Fruit fly (Drosophila melanogaster): ENCODE data around the gene CG42557.

Gene CG42557

dm6 chr3R:29903775-29904356, 29.2 kb upstream of the CG42557 start, which contains the start of gene CG15517 (continued):
- TF ChIP-seq CG2202 (tag; optimal IDR thresholded peaks at IDR 0.05): no peak
- TF ChIP-seq CG4617 (GFP tag; optimal IDR thresholded peaks at IDR 0.05; ENCODE audit: borderline replicate concordance): no peak
- TF ChIP-seq D (optimal IDR thresholded peaks at IDR 0.05): no peak
- no peak for TF ChIP-seq D (GFP tag; optimal IDR thresholded peaks at IDR 0.05)
- no peak for TF ChIP-seq ham (GFP tag; IDR thresholded peaks at IDR 0.05)
- TF ChIP-seq tx (GFP tag; optimal IDR thresholded peaks at IDR 0.05): no peak
- TF ChIP-seq CG8290 (GFP tag; optimal IDR thresholded peaks at IDR 0.05): no peak
- TF ChIP-seq CG8290 (tag; optimal IDR thresholded peaks at IDR 0.05): no peak
- 0 out of 2 replicates have a peak, but pooled peaks have one; percentile 6 for TF ChIP-seq CG31224 (GFP tag; IDR thresholded peaks at IDR 0.05)
- TF ChIP-seq zen2 (GFP tag; IDR thresholded peaks at IDR 0.05; ENCODE audit: partially characterized antibody): no peak
- no peak for TF ChIP-seq CG11723 (GFP tag; optimal IDR thresholded peaks at IDR 0.05)
- TF ChIP-seq CG10274 (GFP tag; optimal IDR thresholded peaks at IDR 0.05): no peak
- TF ChIP-seq Spps (tag; optimal IDR thresholded peaks at IDR 0.05): no peak
- TF ChIP-seq CG2120 (GFP tag; optimal IDR thresholded peaks at IDR 0.05): peak; percentile 12
- peak; percentile 15 for TF ChIP-seq CG2678 (tag; optimal IDR thresholded peaks at IDR 0.05)
- TF ChIP-seq CG13894 (tag; optimal IDR thresholded peaks at IDR 0.05): peak; percentile 3
- TF ChIP-seq CG10209 (GFP tag; optimal IDR thresholded peaks at IDR 0.05): no peak
- no peak for TF ChIP-seq CG17802 (tag; optimal IDR thresholded peaks at IDR 0.05)
- TF ChIP-seq Doc3 (GFP tag; IDR thresholded peaks at IDR 0.05; ENCODE audit: partially characterized antibody): no peak
- TF ChIP-seq CG1602 (GFP tag; optimal IDR thresholded peaks at IDR 0.05): no peak
- no peak for TF ChIP-seq CG7271 (tag; optimal IDR thresholded peaks at IDR 0.05)
- no peak for TF ChIP-seq Fer2 (tag; optimal IDR thresholded peaks at IDR 0.05)
- no peak for TF ChIP-seq Dip3 (GFP tag; optimal IDR thresholded peaks at IDR 0.05)
- peak; percentile 14 for TF ChIP-seq PHDP (tag; optimal IDR thresholded peaks at IDR 0.05)
- no peak for TF ChIP-seq CG9727 (GFP tag; optimal IDR thresholded peaks at IDR 0.05)
- no peak for TF ChIP-seq D19B (GFP tag; optimal IDR thresholded peaks at IDR 0.05)
- TF ChIP-seq emc (GFP tag; optimal IDR thresholded peaks at IDR 0.05): no peak
- TF ChIP-seq Rx (GFP tag; IDR thresholded peaks at IDR 0.05): no peak
- TF ChIP-seq Aef1 (GFP tag; IDR thresholded peaks at IDR 0.05): no peak
- TF ChIP-seq Dbx (GFP tag; IDR thresholded peaks at IDR 0.05): no peak
- TF ChIP-seq CG10431 (GFP tag; optimal IDR thresholded peaks at IDR 0.05): no peak
- no peak for TF ChIP-seq Nf-YA (GFP tag; IDR thresholded peaks at IDR 0.05)
- no peak for TF ChIP-seq Taf1 (GFP tag; IDR thresholded peaks at IDR 0.05)
- no peak for TF ChIP-seq CG12236 (GFP tag; optimal IDR thresholded peaks at IDR 0.05)
- 0 out of 2 replicates have a peak, but pooled peaks have one; percentile 9 for TF ChIP-seq CG3847 (GFP tag; IDR thresholded peaks at IDR 0.05)
- TF ChIP-seq prd (optimal IDR thresholded peaks at IDR 0.05): no peak
- TF ChIP-seq prd (GFP tag; IDR thresholded peaks at IDR 0.05): no peak
- no peak for TF ChIP-seq CG12299 (tag; optimal IDR thresholded peaks at IDR 0.05)
- TF ChIP-seq Drgx (GFP tag; IDR thresholded peaks at IDR 0.05): no peak
- TF ChIP-seq CG1233 (GFP tag; optimal IDR thresholded peaks at IDR 0.05): no peak
- no peak for TF ChIP-seq ci (GFP tag; IDR thresholded peaks at IDR 0.05)
- no peak for TF ChIP-seq CG6175 (GFP tag; IDR thresholded peaks at IDR 0.05)
- no peak for TF ChIP-seq CrebB (tag; optimal IDR thresholded peaks at IDR 0.05)
- TF ChIP-seq Doc2 (GFP tag; IDR thresholded peaks at IDR 0.05): no peak
- no peak for TF ChIP-seq jumu (GFP tag; optimal IDR thresholded peaks at IDR 0.05)
- no peak for TF ChIP-seq Kr (GFP tag; optimal IDR thresholded peaks at IDR 0.05)
- no peak for TF ChIP-seq bcd (GFP tag; optimal IDR thresholded peaks at IDR 0.05)
- TF ChIP-seq unpg (GFP tag; optimal IDR thresholded peaks at IDR 0.05): peak; percentile 6
- TF ChIP-seq Bdp1 (GFP tag; optimal IDR thresholded peaks at IDR 0.05): no peak
- TF ChIP-seq Lpt (GFP tag; optimal IDR thresholded peaks at IDR 0.05): no peak
- TF ChIP-seq mld (GFP tag; IDR thresholded peaks at IDR 0.05; ENCODE audit: partially characterized antibody): no peak
- TF ChIP-seq B-H2 (GFP tag; optimal IDR thresholded peaks at IDR 0.05): no peak
